Fruit fly (Drosophila melanogaster): ENCODE data around the gene CG11369.
A peak's percentile ranks its signal among the peaks of the same experiment; 100 is the strongest.

The CG11369 gene

DNA sequence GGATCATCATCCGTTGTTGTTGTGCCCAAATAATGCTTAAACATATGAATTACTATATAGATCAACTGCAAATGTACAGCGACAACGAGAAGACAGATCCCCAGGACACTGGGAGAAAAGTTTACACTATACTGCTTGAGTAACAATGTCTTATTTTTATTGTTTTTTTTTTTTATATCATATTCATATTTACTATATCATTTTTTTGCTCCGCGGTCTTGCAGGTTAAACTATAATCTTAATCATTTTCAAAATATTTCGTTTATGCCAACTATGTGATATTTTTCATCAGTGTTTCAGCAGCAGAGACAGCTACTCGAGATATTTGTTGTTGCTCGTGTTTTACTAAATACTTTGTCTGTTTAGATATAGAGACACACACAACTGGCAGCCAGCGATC, 42.8 kb downstream of the CG11369 start (continued):
- TF ChIP-seq mld (GFP tag; IDR thresholded peaks at IDR 0.05; ENCODE audit: partially characterized antibody): no peak
- TF ChIP-seq pho (GFP tag; optimal IDR thresholded peaks at IDR 0.05): no peak
- TF ChIP-seq CG9797 (GFP tag; optimal IDR thresholded peaks at IDR 0.05): no peak
- TF ChIP-seq CG1792 (GFP tag; optimal IDR thresholded peaks at IDR 0.05): no peak
- TF ChIP-seq Dref (GFP tag; IDR thresholded peaks at IDR 0.05): no peak
- TF ChIP-seq CG1602 (GFP tag; optimal IDR thresholded peaks at IDR 0.05): peak; percentile 54
- TF ChIP-seq Camta (GFP tag; optimal IDR thresholded peaks at IDR 0.05): no peak
- TF ChIP-seq sens-2 (GFP tag; IDR thresholded peaks at IDR 0.05): peak; percentile 47; the same call in 1 of the 2 replicates
- TF ChIP-seq Scr (GFP tag; IDR thresholded peaks at IDR 0.05; ENCODE audit: partially characterized antibody): no peak
- no peak for TF ChIP-seq CG43689 (GFP tag; IDR thresholded peaks at IDR 0.05)
- peak; percentile 32 for TF ChIP-seq CG5245 (GFP tag; optimal IDR thresholded peaks at IDR 0.05)
- no peak for TF ChIP-seq CG4730 (GFP tag; IDR thresholded peaks at IDR 0.05)
- peak; percentile 83 for TF ChIP-seq dmrt11E (tag; optimal IDR thresholded peaks at IDR 0.05)
- TF ChIP-seq Gsc (GFP tag; IDR thresholded peaks at IDR 0.05): no peak
- no peak for TF ChIP-seq BEAF-32 (GFP tag; optimal IDR thresholded peaks at IDR 0.05)
- TF ChIP-seq NC2β (GFP tag; optimal IDR thresholded peaks at IDR 0.05): no peak
- no peak for TF ChIP-seq CG32767 (GFP tag; IDR thresholded peaks at IDR 0.05)
- TF ChIP-seq D19B (GFP tag; optimal IDR thresholded peaks at IDR 0.05): no peak
- peak; percentile 31 for TF ChIP-seq nerfin-1 (tag; optimal IDR thresholded peaks at IDR 0.05)
- TF ChIP-seq Trl (optimal IDR thresholded peaks at IDR 0.05): no peak
- no peak for TF ChIP-seq Trl (GFP tag; optimal IDR thresholded peaks at IDR 0.05)
- no peak for TF ChIP-seq sd (tag; optimal IDR thresholded peaks at IDR 0.05)
- no peak for TF ChIP-seq h (optimal IDR thresholded peaks at IDR 0.05)
- no peak for TF ChIP-seq Hmx (GFP tag; optimal IDR thresholded peaks at IDR 0.05)
- no peak for TF ChIP-seq ato (GFP tag; IDR thresholded peaks at IDR 0.05; ENCODE audit: partially characterized antibody)
- TF ChIP-seq CG7372 (GFP tag; IDR thresholded peaks at IDR 0.05): 0 out of 2 replicates have a peak, but pooled peaks have one; percentile 25
- TF ChIP-seq CG17328 (GFP tag; IDR thresholded peaks at IDR 0.05): peak; percentile 76
- TF ChIP-seq CG14710 (tag; optimal IDR thresholded peaks at IDR 0.05): peak; percentile 65
- TF ChIP-seq CG10979 (tag; optimal IDR thresholded peaks at IDR 0.05): peak; percentile 77
- no peak for TF ChIP-seq Optix (GFP tag; IDR thresholded peaks at IDR 0.05)
- TF ChIP-seq zfh2 (GFP tag; optimal IDR thresholded peaks at IDR 0.05): no peak
- no peak for TF ChIP-seq ro (GFP tag; IDR thresholded peaks at IDR 0.05)
- no peak for TF ChIP-seq CG9215 (GFP tag; IDR thresholded peaks at IDR 0.05)
- no peak for TF ChIP-seq Mes4 (GFP tag; optimal IDR thresholded peaks at IDR 0.05)
- TF ChIP-seq trh (GFP tag; optimal IDR thresholded peaks at IDR 0.05): peak; percentile 6
- no peak for TF ChIP-seq Atf-2 (GFP tag; optimal IDR thresholded peaks at IDR 0.05)
- TF ChIP-seq vnd (GFP tag; IDR thresholded peaks at IDR 0.05; ENCODE audit: partially characterized antibody): no peak
- no peak for TF ChIP-seq btn (GFP tag; optimal IDR thresholded peaks at IDR 0.05)
- TF ChIP-seq CG18476 (GFP tag; optimal IDR thresholded peaks at IDR 0.05): no peak
- TF ChIP-seq hb (GFP tag; IDR thresholded peaks at IDR 0.05; ENCODE audit: partially characterized antibody): no peak
- TF ChIP-seq CG10274 (GFP tag; optimal IDR thresholded peaks at IDR 0.05): no peak
- TF ChIP-seq CG30431 (GFP tag; optimal IDR thresholded peaks at IDR 0.05): peak; percentile 21
- TF ChIP-seq lab (GFP tag; optimal IDR thresholded peaks at IDR 0.05): peak; percentile 35
- no peak for TF ChIP-seq CG14965 (GFP tag; optimal IDR thresholded peaks at IDR 0.05; ENCODE audit: borderline replicate concordance)
- TF ChIP-seq CG15011 (GFP tag; optimal IDR thresholded peaks at IDR 0.05): no peak
- no peak for TF ChIP-seq luna (GFP tag; optimal IDR thresholded peaks at IDR 0.05)
- TF ChIP-seq chinmo (GFP tag; IDR thresholded peaks at IDR 0.05; ENCODE audit: partially characterized antibody): no peak
- peak; percentile 39 for TF ChIP-seq CG15696 (tag; optimal IDR thresholded peaks at IDR 0.05)
- TF ChIP-seq ind (GFP tag; optimal IDR thresholded peaks at IDR 0.05): peak; percentile 39
- TF ChIP-seq esg (GFP tag; conservative IDR thresholded peaks at IDR 0.05): peak; percentile 51
- no peak for TF ChIP-seq CG13624 (GFP tag; optimal IDR thresholded peaks at IDR 0.05)
- peak; percentile 14 for TF ChIP-seq CG10431 (GFP tag; optimal IDR thresholded peaks at IDR 0.05)
